Worm (Caenorhabditis elegans): ENCODE data around the gene daf-9.

ce11 chrX:6175829-6176228 is 20.9 kb upstream of the daf-9 start, which contains the start of gene T25B2.3:
- TF ChIP-seq madf-9 (GFP tag; conservative IDR thresholded peaks at IDR 0.05) (no peak), ztf-11 (tag; optimal IDR thresholded peaks at IDR 0.05) (no peak), nhr-76 (tag; optimal IDR thresholded peaks at IDR 0.05) (no peak), hlh-11 (tag; optimal IDR thresholded peaks at IDR 0.05) (no peak), F44E2.7 (GFP tag; IDR thresholded peaks at IDR 0.05) (no peak), ama-1 (optimal IDR thresholded peaks at IDR 0.05) (no peak), nhr-28 (tag; optimal IDR thresholded peaks at IDR 0.05) (no peak), pqm-1 (tag; optimal IDR thresholded peaks at IDR 0.05) (peak; percentile 1), unc-62 (GFP tag; optimal IDR thresholded peaks at IDR 0.05 in 1 of 2) (no peak), unc-62 (tag; optimal IDR thresholded peaks at IDR 0.05) (no peak), nhr-237 (tag; optimal IDR thresholded peaks at IDR 0.05) (no peak)
